Worm (Caenorhabditis elegans) whole organism, L1 larva: Measurements from ENCODE around the gene F41E6.15.
"Not testable (repeated sequence)": the region's sequence is repeated elsewhere in the genome, so short reads cannot be mapped to it uniquely, and the experiment has no call there.

Source experiments
- egl-27 ChIP-seq, 2 experiments: fragments of 150-350 bp in 1 of 2; sonication (generic microtip); optimal IDR thresholded peaks; 3 replicates each; lab custom pipeline; 2017 to 2018; ENCODE audit warnings: missing biosample characterization in 2 of 2, missing genetic modification characterization in 2 of 2, missing genetic modification reagents in 2 of 2
- elt-3 ChIP-seq, 6 experiments: fragments of 150-350 bp in 1 of 6; sonication (generic microtip); optimal IDR thresholded peaks; 2 replicates each; lab custom pipeline; 2017 to 2018; ENCODE audit warnings: missing biosample characterization in 6 of 6, missing genetic modification characterization in 6 of 6, inconsistent platforms in 1 of 6
- nhr-237 ChIP-seq: fragments of 150-350 bp; optimal IDR thresholded peaks from 2 replicates; lab custom pipeline; 2014; ENCODE audit warnings: missing biosample characterization, missing genetic modification characterization
- nhr-90 ChIP-seq: sonication (generic microtip); optimal IDR thresholded peaks from 2 replicates; lab custom pipeline; 2016; ENCODE audit warnings: mild to moderate bottlenecking, missing genetic modification characterization, missing compliant biosample characterization; ENCODE audit not compliant: poor library complexity
- pqm-1 ChIP-seq: sonication (generic microtip); optimal IDR thresholded peaks from 3 replicates; lab custom pipeline; 2017; ENCODE audit warnings: missing biosample characterization, missing genetic modification characterization
- unc-62 ChIP-seq: fragments of 150-350 bp; optimal IDR thresholded peaks from 2 replicates; lab custom pipeline; 2014; ENCODE audit warnings: missing biosample characterization, missing genetic modification reagents, missing genetic modification characterization

DNA sequence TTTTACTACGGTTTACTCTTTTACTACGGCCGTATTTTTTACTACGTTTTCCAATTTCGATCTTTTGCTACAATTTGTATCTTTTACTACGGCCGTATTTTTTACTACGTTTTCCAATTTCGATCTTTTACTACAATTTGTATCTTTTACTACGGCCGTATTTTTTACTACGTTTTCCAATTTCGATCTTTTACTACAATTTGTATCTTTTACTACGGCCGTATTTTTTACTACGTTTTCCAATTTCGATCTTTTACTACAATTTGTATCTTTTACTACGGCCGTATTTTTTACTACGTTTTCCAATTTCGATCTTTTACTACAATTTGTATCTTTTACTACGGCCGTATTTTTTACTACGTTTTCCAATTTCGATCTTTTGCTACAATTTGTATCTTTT lies 27.8 kb downstream of the F41E6.15 start, which contains the start of gene F25G6.1:
- TF ChIP-seq nhr-237 (tag; lab: Kevin White, UChicago); unc-62 (GFP tag; lab: Kevin White, UChicago); elt-3 (tag; optimal IDR thresholded peaks at IDR 0.05; lab: Kevin White, UChicago); egl-27 (tag; optimal IDR thresholded peaks at IDR 0.05; lab: Kevin White, UChicago); nhr-90 (tag; lab: Kevin White, UChicago); pqm-1 (tag; lab: Kevin White, UChicago): not testable (repeated sequence)
